Fruit fly (Drosophila melanogaster): ENCODE measurements around the gene mRpL2.

DNA sequence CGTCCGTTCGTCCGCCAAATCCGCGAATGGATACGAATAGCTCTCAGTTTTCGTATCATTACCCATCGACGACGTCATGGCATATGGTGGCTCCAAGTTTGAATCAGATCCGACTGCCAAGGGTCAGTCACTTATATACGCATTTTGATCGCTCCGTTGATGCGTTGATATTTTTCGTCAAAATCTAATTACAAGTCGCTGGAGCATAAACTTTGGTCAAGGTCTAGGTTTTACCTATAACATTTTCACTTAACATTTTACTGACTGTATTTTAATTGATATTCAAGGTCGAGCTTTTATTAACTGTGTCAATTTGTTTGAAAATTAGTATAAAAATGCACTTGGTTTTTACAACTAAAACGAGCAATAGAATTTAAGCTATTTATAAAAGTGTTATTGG, 19.0 kb upstream of the mRpL2 start, which contains the start of gene Elo68beta:
- TF ChIP-seq CG15336 (GFP tag; IDR thresholded peaks at IDR 0.05) = no peak
- no peak for TF ChIP-seq CG9139 (GFP tag; optimal IDR thresholded peaks at IDR 0.05)
- no peak for TF ChIP-seq Hr38 (GFP tag; optimal IDR thresholded peaks at IDR 0.05)
- TF ChIP-seq Gug (GFP tag; IDR thresholded peaks at IDR 0.05) = no peak

Measured in whole organism, prepupa.